Worm (Caenorhabditis elegans) whole organism, L4 larva: ENCODE data around the gene sre-7.

Experiments
- F44E2.7 ChIP-seq: fragments of 200-800 bp; sonication (Bioruptor generic); IDR thresholded peaks from 2 replicates; pipeline ENCODE4 v2.1.2; 2022; ENCODE audit warnings: missing genetic modification characterization, missing compliant biosample characterization
- F49E8.2 ChIP-seq: sonication (generic microtip); optimal IDR thresholded peaks from 2 replicates; lab custom pipeline; 2016; ENCODE audit warnings: missing compliant biosample characterization, mild to moderate bottlenecking, missing genetic modification characterization, borderline replicate concordance
- R02D3.7 ChIP-seq: fragments of 150-350 bp; sonication (generic microtip); optimal IDR thresholded peaks from 3 replicates; lab custom pipeline; 2014; ENCODE audit warnings: missing biosample characterization, missing genetic modification characterization
- T20F7.1 ChIP-seq: fragments of 200-800 bp; sonication (Bioruptor generic); optimal IDR thresholded peaks from 2 replicates; lab custom pipeline; 2018; ENCODE audit warnings: mild to moderate bottlenecking, missing genetic modification characterization, missing compliant biosample characterization
- Y48G9A.11 ChIP-seq: fragments of 200-800 bp; sonication (Bioruptor generic); IDR thresholded peaks from 2 replicates; pipeline ENCODE4 v1.3.6; 2022; ENCODE audit warnings: missing genetic modification reagents, missing genetic modification characterization, missing compliant biosample characterization
- arid-1 ChIP-seq: fragments of 200-800 bp; sonication (Bioruptor generic); conservative IDR thresholded peaks from 2 replicates; pipeline ENCODE4 v1.3.6; 2022; ENCODE audit warnings: missing genetic modification reagents, missing genetic modification characterization, missing compliant biosample characterization
- attf-4 ChIP-seq: sonication (generic microtip); optimal IDR thresholded peaks from 3 replicates; lab custom pipeline; 2017; ENCODE audit warnings: missing biosample characterization, missing genetic modification characterization
- ceh-20 ChIP-seq: fragments of 200-800 bp; sonication (Bioruptor generic); IDR thresholded peaks from 2 replicates; pipeline ENCODE4 v1.3.6; 2022; ENCODE audit warnings: missing genetic modification reagents, missing genetic modification characterization, missing compliant biosample characterization
- ceh-32 ChIP-seq: sonication (generic microtip); optimal IDR thresholded peaks from 2 replicates; lab custom pipeline; 2016; ENCODE audit warnings: mild to moderate bottlenecking, missing genetic modification characterization, missing compliant biosample characterization; ENCODE audit not compliant: poor library complexity
- ceh-82 ChIP-seq: sonication (generic microtip); optimal IDR thresholded peaks from 2 replicates; lab custom pipeline; 2017; ENCODE audit warnings: missing biosample characterization, missing genetic modification characterization
- ces-1 ChIP-seq: fragments of 150-350 bp; sonication (generic microtip); optimal IDR thresholded peaks from 4 replicates; lab custom pipeline; 2014; ENCODE audit warnings: missing biosample characterization, missing genetic modification reagents, missing genetic modification characterization
- daf-12 ChIP-seq: fragments of 150-350 bp; optimal IDR thresholded peaks from 2 replicates; lab custom pipeline; 2014; ENCODE audit warnings: missing biosample characterization, missing genetic modification reagents, missing genetic modification characterization
- dmd-6 ChIP-seq: fragments of 200-800 bp; sonication (Bioruptor generic); IDR thresholded peaks from 2 replicates; pipeline ENCODE4 v1.3.6; 2022; ENCODE audit warnings: missing genetic modification reagents, missing genetic modification characterization, missing compliant biosample characterization
- dve-1 ChIP-seq: sonication (generic microtip); optimal IDR thresholded peaks from 2 replicates; lab custom pipeline; 2017; ENCODE audit warnings: antibody characterized with exemption, mild to moderate bottlenecking, missing genetic modification characterization, missing compliant biosample characterization; ENCODE audit not compliant: insufficient read depth
- egl-43 ChIP-seq: fragments of 200-800 bp; sonication (Bioruptor generic); IDR thresholded peaks from 2 replicates; pipeline ENCODE4 v1.3.6; 2022; ENCODE audit warnings: missing genetic modification reagents, missing genetic modification characterization, missing compliant biosample characterization
- fkh-10 ChIP-seq: fragments of 150-350 bp; optimal IDR thresholded peaks from 2 replicates; lab custom pipeline; 2014; ENCODE audit warnings: missing biosample characterization, missing genetic modification reagents, missing genetic modification characterization
- fos-1 ChIP-seq: fragments of 150-350 bp; optimal IDR thresholded peaks from 2 replicates; lab custom pipeline; 2014; ENCODE audit warnings: missing biosample characterization, missing genetic modification characterization
- gei-8 ChIP-seq: fragments of 200-800 bp; sonication (Bioruptor generic); optimal IDR thresholded peaks from 2 replicates; lab custom pipeline; 2018; ENCODE audit warnings: mild to moderate bottlenecking, missing genetic modification characterization, missing compliant biosample characterization
- hif-1 ChIP-seq, 2 experiments: sonication (generic microtip); optimal IDR thresholded peaks; 2 replicates each; lab custom pipeline; 2016 to 2017; ENCODE audit warnings: missing compliant biosample characterization in 2 of 2, missing genetic modification characterization in 2 of 2, missing genetic modification reagents in 2 of 2, missing genotype in 2 of 2, mild to moderate bottlenecking in 1 of 2
- hlh-30 ChIP-seq: sonication (generic microtip); optimal IDR thresholded peaks from 2 replicates; lab custom pipeline; 2017; ENCODE audit warnings: antibody characterized with exemption, mild to moderate bottlenecking, missing genetic modification characterization, missing compliant biosample characterization; ENCODE audit not compliant: insufficient read depth
- lin-1 ChIP-seq: fragments of 200-800 bp; sonication (Bioruptor generic); IDR thresholded peaks from 2 replicates; pipeline ENCODE4 v1.3.6; 2022; ENCODE audit warnings: missing genetic modification reagents, missing genetic modification characterization, missing compliant biosample characterization
- lin-38 ChIP-seq: fragments of 200-800 bp; sonication (Bioruptor generic); IDR thresholded peaks from 2 replicates; pipeline ENCODE4 v1.3.6; 2022; ENCODE audit warnings: missing genetic modification reagents, missing genetic modification characterization, missing compliant biosample characterization
- nhr-10 ChIP-seq: fragments of 150-350 bp; optimal IDR thresholded peaks from 2 replicates; lab custom pipeline; 2014; ENCODE audit warnings: missing biosample characterization, missing genetic modification characterization
- nhr-102 ChIP-seq: sonication (generic microtip); optimal IDR thresholded peaks from 2 replicates; lab custom pipeline; 2016; ENCODE audit warnings: mild to moderate bottlenecking, missing genetic modification characterization, moderate library complexity, missing compliant biosample characterization
- nhr-11 ChIP-seq: fragments of 150-350 bp; optimal IDR thresholded peaks from 2 replicates; lab custom pipeline; 2014; ENCODE audit warnings: missing biosample characterization, missing genetic modification characterization
- nhr-111 ChIP-seq: fragments of 200-800 bp; sonication (Bioruptor generic); optimal IDR thresholded peaks from 2 replicates; lab custom pipeline; 2018; ENCODE audit warnings: mild to moderate bottlenecking, missing genetic modification characterization, missing compliant biosample characterization
- nhr-41 ChIP-seq: fragments of 200-800 bp; sonication (Bioruptor generic); IDR thresholded peaks from 2 replicates; pipeline ENCODE4 v1.3.6; 2022; ENCODE audit warnings: missing genetic modification reagents, missing genetic modification characterization, missing compliant biosample characterization
- nhr-42 ChIP-seq: fragments of 200-800 bp; sonication (Bioruptor generic); IDR thresholded peaks from 2 replicates; pipeline ENCODE4 v1.3.6; 2022; ENCODE audit warnings: missing genetic modification characterization, missing compliant biosample characterization
- pha-4 ChIP-seq, 2 experiments: fragments of 150-350 bp in 1 of 2; fragments of 200-800 bp in 1 of 2; sonication (Bioruptor generic) in 1 of 2; IDR thresholded peaks in 1 of 2; optimal IDR thresholded peaks in 1 of 2; 2 replicates each; pipeline versions ENCODE4 v1.3.6 to Lab custom; 2014 to 2022; ENCODE audit warnings: missing genetic modification characterization in 2 of 2, missing genetic modification reagents in 2 of 2, missing biosample characterization in 1 of 2, missing compliant biosample characterization in 1 of 2
- php-3 ChIP-seq: fragments of 200-800 bp; sonication (Bioruptor generic); IDR thresholded peaks from 2 replicates; pipeline ENCODE4 v1.3.6; 2022; ENCODE audit warnings: missing genetic modification reagents, missing genetic modification characterization, missing compliant biosample characterization
- pqm-1 ChIP-seq: sonication (generic microtip); optimal IDR thresholded peaks from 2 replicates; lab custom pipeline; 2017; ENCODE audit warnings: missing biosample characterization, missing genetic modification characterization
- rbr-2 ChIP-seq: sonication (generic microtip); optimal IDR thresholded peaks from 2 replicates; lab custom pipeline; 2016; ENCODE audit warnings: missing genotype, missing genetic modification characterization, missing compliant biosample characterization
- saeg-2 ChIP-seq: fragments of 200-800 bp; sonication (Bioruptor generic); IDR thresholded peaks from 2 replicates; pipeline ENCODE4 v1.3.6; 2022; ENCODE audit warnings: missing genetic modification reagents, missing genetic modification characterization, missing compliant biosample characterization
- set-16 ChIP-seq: fragments of 200-800 bp; sonication (Bioruptor generic); IDR thresholded peaks from 2 replicates; pipeline ENCODE4 v1.3.6; 2022; ENCODE audit warnings: missing genetic modification reagents, missing genetic modification characterization, missing compliant biosample characterization
- snpc-1.2 ChIP-seq: fragments of 200-800 bp; sonication (Bioruptor generic); IDR thresholded peaks from 2 replicates; pipeline ENCODE4 v1.3.6; 2022; ENCODE audit warnings: missing genetic modification reagents, missing genetic modification characterization, missing compliant biosample characterization
- unc-130 ChIP-seq: sonication (generic microtip); optimal IDR thresholded peaks from 2 replicates; lab custom pipeline; 2016; ENCODE audit warnings: missing genetic modification reagents, missing genetic modification characterization, missing compliant biosample characterization
- ztf-11 ChIP-seq: fragments of 150-350 bp; optimal IDR thresholded peaks from 2 replicates; lab custom pipeline; 2014; ENCODE audit warnings: missing biosample characterization, missing genetic modification characterization
- ztf-7 ChIP-seq: fragments of 150-350 bp; optimal IDR thresholded peaks from 2 replicates; lab custom pipeline; 2014; ENCODE audit warnings: missing biosample characterization, missing genetic modification characterization

Gene sre-7

ce11 chrV:14254221-14254620, 10.2 kb downstream of the sre-7 start, which contains the start of gene K02E11.7:
TSS of gene K02E11.7 (minus strand) at chrV:14254321.
- TF ChIP-seq ceh-20 (GFP tag; lab: Robert Waterston, UW) (no peak), Y48G9A.11 (GFP tag; lab: Robert Waterston, UW) (no peak), ceh-82 (tag; lab: Kevin White, UChicago) (no peak), hlh-30 (tag; lab: Kevin White, UChicago) (no peak), gei-8 (GFP tag; lab: Kevin White, UChicago) (no peak), nhr-41 (GFP tag; lab: Robert Waterston, UW) (no peak), nhr-42 (GFP tag; lab: Robert Waterston, UW) (no peak), ztf-7 (tag; lab: Kevin White, UChicago) (no peak), nhr-11 (tag; lab: Kevin White, UChicago) (no peak), ceh-32 (no peak), lin-1 (GFP tag; lab: Robert Waterston, UW) (no peak), nhr-10 (tag; lab: Kevin White, UChicago) (no peak)

- no peak for TF ChIP-seq ceh-20 (GFP tag; lab: Robert Waterston, UW)
- no peak for TF ChIP-seq pqm-1 (tag; lab: Kevin White, UChicago)
- TF ChIP-seq dve-1 (tag; lab: Kevin White, UChicago) = no peak
- TF ChIP-seq nhr-102 = no peak
- no peak for TF ChIP-seq php-3 (GFP tag; lab: Robert Waterston, UW)
- no peak for TF ChIP-seq dmd-6
- TF ChIP-seq lin-38 = no peak
- TF ChIP-seq snpc-1.2 (GFP tag; lab: Robert Waterston, UW) = no peak
- no peak for TF ChIP-seq saeg-2
- no peak for TF ChIP-seq nhr-111 (GFP tag; lab: Kevin White, UChicago)
- TF ChIP-seq attf-4 (tag; lab: Kevin White, UChicago) = no peak
- TF ChIP-seq nhr-11 (tag; lab: Kevin White, UChicago) = no peak
- TF ChIP-seq ztf-11 = no peak
- TF ChIP-seq nhr-10 (tag; lab: Kevin White, UChicago) = no peak
- no peak for TF ChIP-seq daf-12
- no peak for TF ChIP-seq fkh-10
- TF ChIP-seq hlh-30 (tag; lab: Kevin White, UChicago) = no peak
- TF ChIP-seq ztf-7 (tag; lab: Kevin White, UChicago) = no peak
- TF ChIP-seq rbr-2 = no peak
Measured at ce11 chrV:14256813-14257212, 12.8 kb downstream of the sre-7 start, which contains the start of gene sre-8. TSS of gene sre-8 (plus strand) at chrV:14257113.

- TF ChIP-seq F49E8.2 (no peak), R02D3.7 (tag; lab: Kevin White, UChicago) (no peak), hif-1 (tag; optimal IDR thresholded peaks at IDR 0.05; lab: Kevin White, UChicago) (no peak), fos-1 (no peak), ces-1 (GFP tag; lab: Kevin White, UChicago) (no peak), pha-4 (GFP tag; IDR thresholded peaks at IDR 0.05; lab: Robert Waterston, UW) (no peak), pha-4 (tag; optimal IDR thresholded peaks at IDR 0.05; lab: Kevin White, UChicago) (no peak), F44E2.7 (GFP tag; lab: Robert Waterston, UW) (no peak), unc-130 (GFP tag; lab: Kevin White, UChicago) (no peak)
Measured at ce11 chrV:14260831-14261230, 16.8 kb downstream of the sre-7 start, which contains the start of gene F40G12.2. TSS of gene F40G12.2 (minus strand) at chrV:14260931.

DNA sequence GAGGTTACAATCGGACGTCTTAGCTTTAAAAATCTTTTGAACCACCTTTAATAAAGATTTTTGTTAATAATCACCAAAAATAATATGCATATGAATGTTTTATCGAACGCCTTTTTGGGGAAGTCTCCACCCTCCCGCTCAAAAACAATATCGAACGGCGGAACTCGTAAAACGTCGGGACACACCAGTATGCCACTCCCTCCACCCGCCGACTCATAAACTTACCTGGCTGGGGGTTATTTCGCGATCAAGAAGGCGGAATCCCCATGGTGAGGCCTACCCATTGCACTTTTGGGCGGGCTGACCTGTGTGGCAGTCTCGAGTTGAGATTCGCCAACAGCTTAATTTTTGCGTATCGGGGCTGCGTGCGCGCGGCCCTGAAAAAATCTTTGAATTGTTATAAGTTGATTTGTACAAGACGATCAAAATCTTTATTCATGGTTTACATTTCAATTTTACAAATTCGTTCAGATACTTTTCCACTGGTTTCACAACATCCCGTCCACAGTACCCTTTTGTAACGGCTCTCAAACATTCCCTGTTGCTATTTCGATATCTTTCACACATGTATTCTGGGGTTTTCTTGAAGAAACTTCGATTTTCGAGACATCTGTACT, 23.4 kb downstream of the sre-7 start:
- no peak for TF ChIP-seq set-16 (GFP tag; lab: Robert Waterston, UW)
- peak; percentile 28 for TF ChIP-seq F49E8.2
- TF ChIP-seq arid-1 (GFP tag; lab: Robert Waterston, UW) = 0 out of 2 replicates have a peak, but pooled peaks have one; percentile 9
- no peak for TF ChIP-seq T20F7.1
- peak; percentile 82 for TF ChIP-seq snpc-1.2 (GFP tag; lab: Robert Waterston, UW)
- no peak for TF ChIP-seq egl-43 (GFP tag; lab: Robert Waterston, UW)
- TF ChIP-seq Y48G9A.11 (GFP tag; lab: Robert Waterston, UW) = peak; percentile 74; the same call in 1 of the 2 replicates
